Fruit fly (Drosophila melanogaster) whole organism, adult: ENCODE data around the gene Polr2B.

Experiments
- CG11617 ChIP-seq: fragments of 200-800 bp; sonication (Bioruptor generic); optimal IDR thresholded peaks from 2 replicates; lab custom pipeline; 2017; ENCODE audit warnings: mild to moderate bottlenecking, missing biosample characterization, missing genetic modification reagents, missing genetic modification characterization
- CG12768 ChIP-seq: fragments of 200-800 bp; sonication (Bioruptor generic); optimal IDR thresholded peaks from 2 replicates; lab custom pipeline; 2017; ENCODE audit warnings: missing biosample characterization, missing genetic modification characterization, mild to moderate bottlenecking, moderate library complexity, missing genetic modification reagents
- CG14711 ChIP-seq: fragments of 200-800 bp; sonication (Bioruptor generic); optimal IDR thresholded peaks from 2 replicates; lab custom pipeline; 2018; ENCODE audit warnings: missing biosample characterization, mild to moderate bottlenecking, missing genetic modification characterization, moderate library complexity
- CG1620 ChIP-seq: fragments of 200-800 bp; sonication (Bioruptor generic); optimal IDR thresholded peaks from 2 replicates; lab custom pipeline; 2016; ENCODE audit warnings: missing biosample characterization, missing genetic modification characterization
- CG33017 ChIP-seq: fragments of 200-800 bp; sonication (Bioruptor generic); optimal IDR thresholded peaks from 2 replicates; lab custom pipeline; 2018; ENCODE audit warnings: missing biosample characterization, mild to moderate bottlenecking, missing genetic modification characterization, moderate library complexity
- CG5204 ChIP-seq: fragments of 200-800 bp; sonication (Bioruptor generic); optimal IDR thresholded peaks from 2 replicates; lab custom pipeline; 2016; ENCODE audit warnings: missing biosample characterization, missing genetic modification characterization
- CG7045 ChIP-seq: fragments of 200-800 bp; sonication (Bioruptor generic); optimal IDR thresholded peaks from 2 replicates; lab custom pipeline; 2017; ENCODE audit warnings: missing biosample characterization, mild to moderate bottlenecking, missing genetic modification characterization
- CG7101 ChIP-seq: fragments of 200-800 bp; sonication (Bioruptor generic); optimal IDR thresholded peaks from 2 replicates; lab custom pipeline; 2018; ENCODE audit warnings: missing biosample characterization, mild to moderate bottlenecking, missing genetic modification characterization, moderate library complexity
- Clk ChIP-seq: fragments of 200-800 bp; sonication (Bioruptor generic); optimal IDR thresholded peaks from 2 replicates; lab custom pipeline; 2017; ENCODE audit warnings: missing biosample characterization, missing genetic modification characterization
- Crg-1 ChIP-seq: fragments of 200-800 bp; sonication (Bioruptor generic); optimal IDR thresholded peaks from 2 replicates; lab custom pipeline; 2016; ENCODE audit warnings: missing biosample characterization, missing genetic modification characterization
- Hr96 ChIP-seq: fragments of 200-800 bp; sonication (Bioruptor generic); optimal IDR thresholded peaks from 2 replicates; lab custom pipeline; 2016; ENCODE audit warnings: missing biosample characterization, missing genetic modification characterization
- Mnt ChIP-seq: fragments of 200-800 bp; sonication (Bioruptor generic); optimal IDR thresholded peaks from 2 replicates; lab custom pipeline; 2016; ENCODE audit warnings: missing biosample characterization, mild to moderate bottlenecking, missing genetic modification characterization
- bab1 ChIP-seq: fragments of 200-800 bp; sonication (Bioruptor generic); optimal IDR thresholded peaks from 3 replicates; lab custom pipeline; 2019; ENCODE audit warnings: missing biosample characterization, mild to moderate bottlenecking, missing genetic modification characterization, moderate library complexity
- cic ChIP-seq: fragments of 200-800 bp; sonication (Bioruptor generic); optimal IDR thresholded peaks from 2 replicates; lab custom pipeline; 2017; ENCODE audit warnings: missing biosample characterization, mild to moderate bottlenecking, missing genetic modification characterization, moderate library complexity
- cnc ChIP-seq, 2 experiments: fragments of >200 bp; optimal IDR thresholded peaks; 2 replicates each; lab custom pipeline; 2017
- kay ChIP-seq: fragments of 200-800 bp; sonication (Bioruptor generic); peaks from one replicate; lab custom pipeline; 2016; ENCODE audit warnings: missing biosample characterization, missing genetic modification characterization, borderline replicate concordance
- ovo ChIP-seq: fragments of 200-800 bp; sonication (Bioruptor generic); optimal IDR thresholded peaks from 2 replicates; lab custom pipeline; 2016; ENCODE audit warnings: missing biosample characterization, missing genetic modification characterization
- pad ChIP-seq: fragments of 200-800 bp; sonication (Bioruptor generic); optimal IDR thresholded peaks from 3 replicates; lab custom pipeline; 2017; ENCODE audit warnings: missing biosample characterization, missing genetic modification characterization, mild to moderate bottlenecking, moderate library complexity, missing genetic modification reagents
- tj ChIP-seq: fragments of 200-800 bp; sonication (Bioruptor generic); optimal IDR thresholded peaks from 3 replicates; lab custom pipeline; 2017; ENCODE audit warnings: missing biosample characterization, mild to moderate bottlenecking, missing genetic modification characterization, moderate library complexity
- toe ChIP-seq: fragments of 200-800 bp; sonication (Bioruptor generic); optimal IDR thresholded peaks from 2 replicates; lab custom pipeline; 2016; ENCODE audit warnings: missing biosample characterization, missing genetic modification characterization

Gene Polr2B

DNA sequence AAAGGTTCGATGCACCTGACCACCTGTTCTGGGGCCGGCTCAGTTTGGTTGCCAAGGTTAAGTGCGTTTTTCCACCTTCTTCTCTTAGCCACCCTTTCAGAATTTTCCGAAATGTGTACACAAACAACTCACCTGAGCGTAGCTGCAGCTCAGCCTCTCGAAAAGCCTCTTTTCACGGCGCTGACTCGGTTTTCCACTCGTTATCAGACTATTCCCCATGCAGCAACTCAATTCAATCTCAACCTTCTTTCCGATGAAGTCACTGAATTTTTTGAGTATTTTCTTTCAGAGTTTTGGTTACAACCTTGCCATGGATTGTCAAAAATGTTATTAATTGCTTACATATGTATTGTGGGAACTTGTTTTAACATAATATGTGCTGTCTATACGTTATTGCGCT lies 18.0 kb upstream of the Polr2B start:
- TF ChIP-seq Hr96 = no peak
- no peak for TF ChIP-seq CG5204
- TF ChIP-seq CG1620 = no peak
- TF ChIP-seq CG14711 = no peak
- TF ChIP-seq CG11617 (GFP tag; lab: Kevin White, UChicago) = no peak
- no peak for TF ChIP-seq kay (GFP tag; lab: Kevin White, UChicago)
- TF ChIP-seq Clk (GFP tag; lab: Kevin White, UChicago) = no peak
- no peak for TF ChIP-seq CG33017 (tag; lab: Kevin White, UChicago)

DNA sequence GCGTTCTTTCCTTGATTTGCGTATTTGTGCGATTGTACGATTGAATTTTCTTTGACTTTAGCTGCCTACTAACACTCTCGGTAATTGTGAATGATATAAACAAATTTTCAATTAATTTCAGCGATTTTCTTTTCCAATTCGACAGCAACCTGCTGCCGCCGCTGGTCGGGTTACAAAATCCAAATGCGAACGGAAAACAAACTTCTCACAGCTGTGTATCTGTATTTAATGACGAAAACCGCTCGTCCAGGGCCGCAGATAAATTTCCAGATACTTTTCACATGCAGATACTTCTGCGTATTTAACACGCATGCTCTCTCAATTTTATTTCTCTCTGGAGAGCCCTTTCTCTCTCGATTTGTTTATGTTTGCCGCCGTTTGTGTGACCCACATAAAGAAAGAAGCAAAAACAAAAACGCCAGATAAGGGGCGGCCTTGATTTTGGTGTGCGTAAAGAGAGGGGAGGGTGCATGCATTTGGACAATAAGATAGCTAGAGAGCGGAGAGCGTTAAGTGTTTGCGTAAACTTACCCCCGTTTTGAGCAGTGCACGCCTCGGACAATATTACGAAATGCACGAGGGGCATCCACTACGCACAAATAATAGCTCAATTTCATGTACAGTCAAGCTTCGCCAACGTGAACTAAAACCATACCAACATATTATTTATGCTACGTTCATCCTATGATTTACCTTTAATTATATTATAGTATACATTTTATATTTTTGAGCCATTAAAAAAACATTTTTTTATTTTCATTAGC lies 17.3 kb upstream of the Polr2B start, which contains the start of gene CG12402:
CG12402 (minus strand) TSS at position 164 of the 764 bp plus-strand sequence.
- TF ChIP-seq CG7045 = peak; percentile 41
- peak; percentile 43 for TF ChIP-seq pad (GFP tag; lab: Kevin White, UChicago)
- TF ChIP-seq toe = no peak
- peak; percentile 14 for TF ChIP-seq CG33017 (tag; lab: Kevin White, UChicago)
- no peak for TF ChIP-seq cnc (optimal IDR thresholded peaks at IDR 0.05; lab: Kevin White, UChicago)
- peak; percentile 3 for TF ChIP-seq cic (GFP tag; lab: Kevin White, UChicago)

DNA sequence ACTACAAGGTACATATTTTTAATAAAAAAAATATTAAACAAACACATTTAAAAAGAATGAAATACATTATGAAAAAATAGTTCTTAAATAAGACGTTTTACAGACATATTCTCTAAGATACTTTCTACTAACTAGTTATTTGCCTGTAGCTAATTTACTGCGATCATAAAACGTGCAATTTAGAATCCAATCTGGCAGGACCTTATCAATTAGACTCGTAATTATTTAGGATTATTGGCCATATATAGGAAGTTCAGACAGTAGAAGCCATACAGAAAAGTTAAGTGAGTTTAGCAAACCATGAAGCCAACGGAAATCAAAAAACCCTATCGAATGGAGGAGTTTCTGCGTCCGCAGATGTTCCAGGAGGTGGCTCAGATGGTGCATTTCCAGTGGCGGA lies 16.4 kb upstream of the Polr2B start, which contains the start of gene Or88a:
Or88a (plus strand) TSS at position 301 of the 400 bp plus-strand sequence.
- TF ChIP-seq kay (GFP tag; lab: Kevin White, UChicago) (no peak), pad (GFP tag; lab: Kevin White, UChicago) (no peak), CG7101 (tag; lab: Kevin White, UChicago) (no peak), bab1 (GFP tag; lab: Kevin White, UChicago) (no peak), cic (GFP tag; lab: Kevin White, UChicago) (no peak), Hr96 (no peak), CG7045 (no peak), Mnt (no peak), CG33017 (tag; lab: Kevin White, UChicago) (no peak), cnc (optimal IDR thresholded peaks at IDR 0.05; lab: Kevin White, UChicago) (no peak), CG12768 (no peak), CG14711 (no peak), Clk (GFP tag; lab: Kevin White, UChicago) (no peak), tj (GFP tag; lab: Kevin White, UChicago) (no peak), CG11617 (GFP tag; lab: Kevin White, UChicago) (no peak), CG1620 (no peak), ovo (GFP tag; lab: Kevin White, UChicago) (no peak), Crg-1 (no peak), toe (no peak), CG5204 (no peak)

DNA sequence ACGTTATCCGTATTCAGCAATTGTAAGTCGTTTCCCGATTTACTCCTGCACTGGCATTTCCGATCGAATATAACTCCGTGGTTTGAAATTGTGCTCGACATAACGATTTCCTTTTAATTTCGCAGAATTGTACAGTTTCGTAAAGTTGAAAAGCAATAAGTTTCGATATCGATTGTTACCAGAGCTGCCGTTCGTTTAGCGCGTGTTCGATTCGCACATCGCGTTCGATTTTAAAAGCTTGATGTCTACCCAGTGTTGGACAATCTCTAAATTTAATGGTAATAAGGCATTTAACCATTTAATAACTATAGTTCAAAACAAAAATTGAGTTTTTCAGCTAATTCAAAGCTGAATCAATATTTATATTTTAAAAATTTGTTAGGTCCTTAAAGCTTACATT lies 13.5 kb upstream of the Polr2B start, which contains the start of gene CG14357:
CG14357 (minus strand) TSS at position 101 of the 400 bp plus-strand sequence.
- TF ChIP-seq CG11617 (GFP tag; lab: Kevin White, UChicago) = no peak
- no peak for TF ChIP-seq toe
- no peak for TF ChIP-seq CG7101 (tag; lab: Kevin White, UChicago)
- TF ChIP-seq CG1620 = no peak
- TF ChIP-seq ovo (GFP tag; lab: Kevin White, UChicago) = no peak
- no peak for TF ChIP-seq Crg-1
- TF ChIP-seq kay (GFP tag; lab: Kevin White, UChicago) = no peak
- no peak for TF ChIP-seq cnc (optimal IDR thresholded peaks at IDR 0.05; lab: Kevin White, UChicago)
- TF ChIP-seq CG7045 = no peak
- no peak for TF ChIP-seq Clk (GFP tag; lab: Kevin White, UChicago)
- no peak for TF ChIP-seq tj (GFP tag; lab: Kevin White, UChicago)
- TF ChIP-seq Hr96 = no peak
- no peak for TF ChIP-seq CG5204
- TF ChIP-seq CG33017 (tag; lab: Kevin White, UChicago) = no peak
- TF ChIP-seq CG12768 = no peak
- no peak for TF ChIP-seq bab1 (GFP tag; lab: Kevin White, UChicago)

DNA sequence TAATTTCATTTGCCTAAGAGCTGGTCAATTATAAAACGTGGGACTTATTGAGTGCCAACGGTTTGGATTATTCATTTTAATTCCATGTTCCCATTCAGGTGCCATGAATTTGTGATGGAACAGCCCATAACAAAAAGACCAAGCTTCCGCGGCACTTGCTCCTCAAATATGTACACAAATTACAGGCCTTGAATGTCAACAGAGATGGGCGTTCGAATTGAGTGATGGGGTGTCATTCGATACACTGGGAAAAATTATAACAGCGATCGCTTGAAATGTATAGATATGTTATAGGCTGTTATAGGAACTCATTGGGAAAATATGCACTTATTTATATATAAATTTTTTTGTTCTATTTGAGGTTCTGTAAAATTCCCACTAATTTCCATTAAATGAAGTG lies 9.5 kb upstream of the Polr2B start:
- TF ChIP-seq Hr96 (no peak), CG1620 (no peak), tj (GFP tag; lab: Kevin White, UChicago) (no peak), pad (GFP tag; lab: Kevin White, UChicago) (no peak), bab1 (GFP tag; lab: Kevin White, UChicago) (no peak), Crg-1 (no peak), CG7101 (tag; lab: Kevin White, UChicago) (no peak)

DNA sequence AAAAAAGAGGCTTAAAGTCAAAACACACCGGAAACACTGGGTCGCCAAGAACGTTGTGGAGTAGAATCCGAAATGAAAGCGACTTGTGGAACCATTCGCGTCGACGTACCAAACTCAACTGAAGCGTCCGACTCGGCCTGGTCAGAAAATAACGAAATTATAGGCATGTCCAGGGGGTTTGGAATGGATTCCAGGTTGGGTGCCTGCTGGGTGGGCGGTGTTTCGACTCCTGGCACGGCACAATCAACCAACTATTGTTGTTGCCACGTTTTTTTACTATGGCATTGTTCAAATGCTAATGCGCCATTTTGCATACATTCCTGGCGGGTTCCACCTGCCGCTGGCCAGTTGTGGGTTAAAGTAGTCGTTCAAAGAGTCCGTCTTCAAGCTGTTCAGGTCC lies 7.2 kb upstream of the Polr2B start, which contains the start of gene Kif19A:
Kif19A (minus strand) TSS at position 101 of the 400 bp plus-strand sequence.
- TF ChIP-seq kay (GFP tag; lab: Kevin White, UChicago) = no peak
- TF ChIP-seq bab1 (GFP tag; lab: Kevin White, UChicago) = no peak
- TF ChIP-seq CG12768 = no peak
- no peak for TF ChIP-seq Crg-1
- TF ChIP-seq CG11617 (GFP tag; lab: Kevin White, UChicago) = no peak
- TF ChIP-seq cic (GFP tag; lab: Kevin White, UChicago) = no peak
- no peak for TF ChIP-seq toe
- no peak for TF ChIP-seq ovo (GFP tag; lab: Kevin White, UChicago)
- TF ChIP-seq Mnt = no peak
- no peak for TF ChIP-seq CG5204
- no peak for TF ChIP-seq Hr96
- TF ChIP-seq tj (GFP tag; lab: Kevin White, UChicago) = no peak
- TF ChIP-seq Clk (GFP tag; lab: Kevin White, UChicago) = no peak
